Worm (Caenorhabditis elegans) whole organism, L4/young adult: ENCODE results near the gene lntl-1.

Experiments used
- W03F9.2 ChIP-seq: fragments of 150-350 bp; optimal IDR thresholded peaks from 2 replicates; lab custom pipeline; 2014; ENCODE audit warnings: missing biosample characterization, missing genetic modification characterization
- dao-5 ChIP-seq: sonication (generic microtip); optimal IDR thresholded peaks from 2 replicates; lab custom pipeline; 2016; ENCODE audit warnings: missing genotype, missing genetic modification characterization, moderate library complexity, missing compliant biosample characterization
- him-1 ChIP-seq: sonication (generic microtip); optimal IDR thresholded peaks from 2 replicates; lab custom pipeline; 2016; ENCODE audit warnings: missing genotype, missing genetic modification reagents, missing genetic modification characterization, missing compliant biosample characterization

The lntl-1 gene

DNA sequence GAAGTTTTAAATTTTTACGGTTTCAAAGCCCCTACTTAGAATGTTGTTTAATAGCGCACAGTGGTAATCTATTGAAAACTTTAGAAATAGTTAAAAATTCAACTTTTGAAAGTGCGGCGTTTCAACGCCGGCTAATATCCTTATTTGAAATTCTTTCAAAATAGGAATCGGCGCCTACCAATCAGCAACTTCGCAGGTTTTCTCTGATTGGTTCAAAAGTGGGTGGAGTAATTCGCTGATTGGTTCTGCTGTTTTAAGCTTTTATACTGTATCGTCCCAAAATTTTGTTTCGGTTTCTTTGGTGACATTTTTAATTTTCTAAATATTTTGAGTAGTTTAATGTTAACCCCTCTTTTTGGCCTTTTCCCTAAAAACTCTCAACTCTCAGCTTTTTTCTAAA, 54.9 kb downstream of the lntl-1 start:
- TF ChIP-seq W03F9.2 (tag; lab: Kevin White, UChicago) (no peak), dao-5 (no peak), him-1 (no peak)
